Worm (Caenorhabditis elegans): ENCODE measurements around the gene C45B11.5.
A peak's percentile ranks its signal among the peaks of the same experiment; 100 is the strongest.

The C45B11.5 gene

ce11 chrV:11029309-11029708, 12.3 kb upstream of the C45B11.5 start (continued):
- TF ChIP-seq nfya-1 (tag; optimal IDR thresholded peaks at IDR 0.05; ENCODE audit: insufficient read depth) (peak; percentile 27), nhr-25 (tag; optimal IDR thresholded peaks at IDR 0.05) (peak; percentile 23), ztf-4 (tag; optimal IDR thresholded peaks at IDR 0.05) (no peak), ama-1 (optimal IDR thresholded peaks at IDR 0.05) (no peak), lin-39 (tag; optimal IDR thresholded peaks at IDR 0.05) (peak; percentile 32), sea-2 (GFP tag; optimal IDR thresholded peaks at IDR 0.05) (no peak), daf-12 (tag; optimal IDR thresholded peaks at IDR 0.05) (no peak)

- TF ChIP-seq egl-5 (tag; optimal IDR thresholded peaks at IDR 0.05), result no peak
- TF ChIP-seq elt-1 (tag; optimal IDR thresholded peaks at IDR 0.05), result no peak
- TF ChIP-seq jun-1 (tag; optimal IDR thresholded peaks at IDR 0.05), result no peak
- no peak for TF ChIP-seq nhr-23 (tag; optimal IDR thresholded peaks at IDR 0.05)
- no peak for TF ChIP-seq snpc-4 (tag; optimal IDR thresholded peaks at IDR 0.05)
- no peak for TF ChIP-seq lin-15B (tag; optimal IDR thresholded peaks at IDR 0.05)
Observed at ce11 chrV:11030675-11031074, 10.9 kb upstream of the C45B11.5 start.

ce11 chrV:11033241-11033640, 8.4 kb upstream of the C45B11.5 start:
- TF ChIP-seq zag-1 (tag; optimal IDR thresholded peaks at IDR 0.05), result no peak
- no peak for TF ChIP-seq elt-3 (tag; optimal IDR thresholded peaks at IDR 0.05)
- no peak for TF ChIP-seq sea-2 (GFP tag; optimal IDR thresholded peaks at IDR 0.05)
- TF ChIP-seq egl-27 (tag; optimal IDR thresholded peaks at IDR 0.05), result no peak
- no peak for TF ChIP-seq nhr-237 (tag; optimal IDR thresholded peaks at IDR 0.05)
- no peak for TF ChIP-seq ceh-9 (tag; optimal IDR thresholded peaks at IDR 0.05)
- TF ChIP-seq lin-39 (tag; optimal IDR thresholded peaks at IDR 0.05), result no peak
- TF ChIP-seq fos-1 (tag; optimal IDR thresholded peaks at IDR 0.05), result no peak
- no peak for TF ChIP-seq ztf-11 (tag; optimal IDR thresholded peaks at IDR 0.05)

ce11 chrV:11034748-11035147, 6.9 kb upstream of the C45B11.5 start, which contains the start of gene pptr-2:
pptr-2 (minus strand) TSS chrV:11034931.
- no peak for TF ChIP-seq mml-1 (tag; optimal IDR thresholded peaks at IDR 0.05)
- TF ChIP-seq nfya-1 (tag; optimal IDR thresholded peaks at IDR 0.05; ENCODE audit: insufficient read depth), result peak; percentile 21

ce11 chrV:11039379-11039954, 2.1 kb upstream of the C45B11.5 start, which contains the start of gene pak-2:
pak-2 (minus strand) TSS chrV:11039429.
- peak; percentile 7 for TF ChIP-seq fkh-10 (GFP tag; optimal IDR thresholded peaks at IDR 0.05)
- TF ChIP-seq mdl-1 (tag; optimal IDR thresholded peaks at IDR 0.05), result no peak
- TF ChIP-seq nhr-23 (tag; optimal IDR thresholded peaks at IDR 0.05), result peak; percentile 70
- TF ChIP-seq tbx-2 (tag; optimal IDR thresholded peaks at IDR 0.05), result no peak
- peak; percentile 82 for TF ChIP-seq pha-4 (tag; optimal IDR thresholded peaks at IDR 0.05)
- peak; percentile 40 for TF ChIP-seq nhr-25 (tag; optimal IDR thresholded peaks at IDR 0.05)
- TF ChIP-seq ceh-28 (tag; optimal IDR thresholded peaks at IDR 0.05), result peak; percentile 34
- peak; percentile 49 for TF ChIP-seq unc-62 (GFP tag; optimal IDR thresholded peaks at IDR 0.05)
- TF ChIP-seq hmg-11 (tag; optimal IDR thresholded peaks at IDR 0.05), result peak; percentile 78
- TF ChIP-seq lin-39 (tag; optimal IDR thresholded peaks at IDR 0.05), result no peak
- TF ChIP-seq eor-1 (tag; optimal IDR thresholded peaks at IDR 0.05), result no peak
- peak; percentile 8 for TF ChIP-seq jun-1 (tag; optimal IDR thresholded peaks at IDR 0.05)
- no peak for TF ChIP-seq daf-12 (tag; optimal IDR thresholded peaks at IDR 0.05)
- no peak for TF ChIP-seq aly-2 (tag; optimal IDR thresholded peaks at IDR 0.05)
- peak; percentile 28 for TF ChIP-seq lsy-12 (tag; optimal IDR thresholded peaks at IDR 0.05)
- TF ChIP-seq ceh-82 (tag; optimal IDR thresholded peaks at IDR 0.05), result no peak
- no peak for TF ChIP-seq zag-1 (tag; optimal IDR thresholded peaks at IDR 0.05)
- no peak for TF ChIP-seq skn-1 (tag; optimal IDR thresholded peaks at IDR 0.05)
- TF ChIP-seq nhr-67 (tag; optimal IDR thresholded peaks at IDR 0.05), result no peak
- TF ChIP-seq ztf-11 (tag; optimal IDR thresholded peaks at IDR 0.05), result no peak
- no peak for TF ChIP-seq ceh-16 (tag; optimal IDR thresholded peaks at IDR 0.05)
- no peak for TF ChIP-seq ZK546.5 (tag; optimal IDR thresholded peaks at IDR 0.05)
- TF ChIP-seq lin-15B (tag; optimal IDR thresholded peaks at IDR 0.05), result peak; percentile 85
- TF ChIP-seq egl-5 (tag; optimal IDR thresholded peaks at IDR 0.05), result peak; percentile 72
- peak; percentile 73 for TF ChIP-seq nfya-1 (tag; optimal IDR thresholded peaks at IDR 0.05; ENCODE audit: insufficient read depth)
- peak; percentile 62 for TF ChIP-seq nhr-43 (tag; optimal IDR thresholded peaks at IDR 0.05; ENCODE audit: poor library complexity, severe bottlenecking)
- no peak for TF ChIP-seq elt-3 (tag; optimal IDR thresholded peaks at IDR 0.05)
- no peak for TF ChIP-seq sea-2 (GFP tag; optimal IDR thresholded peaks at IDR 0.05)
- TF ChIP-seq nhr-11 (tag; optimal IDR thresholded peaks at IDR 0.05), result peak; percentile 24
- TF ChIP-seq pqm-1 (tag; optimal IDR thresholded peaks at IDR 0.05), result peak; percentile 28
- no peak for TF ChIP-seq egl-27 (tag; optimal IDR thresholded peaks at IDR 0.05)
- TF ChIP-seq fkh-2 (tag; optimal IDR thresholded peaks at IDR 0.05), result no peak
- TF ChIP-seq nhr-237 (tag; optimal IDR thresholded peaks at IDR 0.05), result no peak
- TF ChIP-seq R02D3.7 (tag; optimal IDR thresholded peaks at IDR 0.05), result no peak
- TF ChIP-seq ztf-4 (tag; optimal IDR thresholded peaks at IDR 0.05), result no peak
- peak; percentile 64 for TF ChIP-seq elt-2 (tag; optimal IDR thresholded peaks at IDR 0.05)
- TF ChIP-seq nhr-12 (tag; optimal IDR thresholded peaks at IDR 0.05), result no peak
